Fruit fly (Drosophila melanogaster): ENCODE measurements around the gene sordd2.

sordd2 gene

dm6 chrX:15833957-15834356, 35.0 kb upstream of the sordd2 start:
- TF ChIP-seq Pif1A (GFP tag; optimal IDR thresholded peaks at IDR 0.05), result no peak
- no peak for TF ChIP-seq CG10348 (GFP tag; IDR thresholded peaks at IDR 0.05)
- TF ChIP-seq CG8301 (tag; optimal IDR thresholded peaks at IDR 0.05), result no peak
- no peak for TF ChIP-seq CG9948 (tag; optimal IDR thresholded peaks at IDR 0.05)

- TF ChIP-seq CG32121 (GFP tag; IDR thresholded peaks at IDR 0.05) (no peak), Pif1B (GFP tag; optimal IDR thresholded peaks at IDR 0.05) (no peak), Pif1A (GFP tag; optimal IDR thresholded peaks at IDR 0.05) (no peak), D1 (tag; optimal IDR thresholded peaks at IDR 0.05) (no peak), CG10348 (GFP tag; IDR thresholded peaks at IDR 0.05) (no peak)
These were observed 23.4 kb upstream of the sordd2 start for dm6 chrX:15822363-15822762.

dm6 chrX:15818608-15819184, 19.7 kb upstream of the sordd2 start:
- TF ChIP-seq CG8159 (tag; optimal IDR thresholded peaks at IDR 0.05) (no peak), CG14655 (GFP tag; optimal IDR thresholded peaks at IDR 0.05) (no peak), CG10348 (GFP tag; IDR thresholded peaks at IDR 0.05) (no peak), CG9948 (tag; optimal IDR thresholded peaks at IDR 0.05) (no peak), gl (tag; optimal IDR thresholded peaks at IDR 0.05) (no peak), Pif1B (GFP tag; optimal IDR thresholded peaks at IDR 0.05) (no peak), CG17806 (tag; optimal IDR thresholded peaks at IDR 0.05) (no peak)

DNA sequence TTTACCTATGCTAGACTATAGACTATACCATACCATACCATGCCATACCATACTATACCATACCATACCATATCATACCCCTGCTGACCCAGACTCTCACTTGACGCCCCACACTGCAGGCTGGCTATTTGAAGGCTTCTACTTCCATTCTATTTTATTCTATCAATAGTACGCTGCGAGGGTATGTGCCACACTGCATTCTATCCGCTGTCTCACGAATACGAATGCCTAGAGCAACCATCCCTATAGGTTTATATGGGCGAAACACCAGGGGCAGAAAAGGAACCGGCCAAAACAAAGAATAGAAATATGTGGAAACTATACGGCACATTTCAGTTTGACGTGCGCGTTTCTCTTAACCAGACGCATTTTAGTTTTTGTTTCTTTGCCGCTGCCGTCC, 18.9 kb upstream of the sordd2 start:
- TF ChIP-seq CG4496 (GFP tag; IDR thresholded peaks at IDR 0.05) (no peak), fd96Ca (GFP tag; IDR thresholded peaks at IDR 0.05) (no peak), Pif1B (GFP tag; optimal IDR thresholded peaks at IDR 0.05) (no peak), CG9948 (tag; optimal IDR thresholded peaks at IDR 0.05) (no peak), CG15710 (tag; optimal IDR thresholded peaks at IDR 0.05) (no peak), Ets98B (GFP tag; IDR thresholded peaks at IDR 0.05) (no peak; the same call in 1 of the 2 replicates), Pif1A (GFP tag; optimal IDR thresholded peaks at IDR 0.05) (no peak), rn (GFP tag; IDR thresholded peaks at IDR 0.05) (no peak), Snoo (tag; optimal IDR thresholded peaks at IDR 0.05) (no peak), EcR (GFP tag; optimal IDR thresholded peaks at IDR 0.05) (no peak), CG13204 (GFP tag; optimal IDR thresholded peaks at IDR 0.05) (no peak), gl (tag; optimal IDR thresholded peaks at IDR 0.05) (no peak), CG10348 (GFP tag; IDR thresholded peaks at IDR 0.05) (no peak), CG17806 (tag; optimal IDR thresholded peaks at IDR 0.05) (no peak), CG14655 (GFP tag; optimal IDR thresholded peaks at IDR 0.05) (no peak)

DNA sequence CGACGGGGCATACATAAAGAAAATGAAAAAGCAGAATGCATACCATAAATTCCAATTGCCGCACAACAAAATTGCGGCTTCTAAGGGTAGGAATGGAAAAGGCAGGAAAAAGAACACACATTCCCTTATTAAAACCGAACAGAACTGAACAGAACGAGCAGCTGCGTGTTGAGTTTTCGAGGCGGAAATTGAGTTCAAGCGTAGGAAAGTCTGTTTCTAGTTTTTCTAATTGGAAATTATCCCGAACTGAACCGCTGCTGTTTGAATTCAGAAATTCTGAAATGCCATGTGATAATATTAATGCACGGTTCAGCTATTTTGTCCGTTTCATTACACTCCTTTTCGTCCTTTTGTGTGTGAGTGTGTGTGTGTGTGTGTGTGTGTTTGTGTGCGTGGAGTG, 17.9 kb upstream of the sordd2 start:
- TF ChIP-seq CG14655 (GFP tag; optimal IDR thresholded peaks at IDR 0.05) (no peak), CG17806 (tag; optimal IDR thresholded peaks at IDR 0.05) (no peak), CG4496 (GFP tag; IDR thresholded peaks at IDR 0.05) (no peak), Snoo (tag; optimal IDR thresholded peaks at IDR 0.05) (no peak), CG15710 (tag; optimal IDR thresholded peaks at IDR 0.05) (no peak), D1 (tag; optimal IDR thresholded peaks at IDR 0.05) (no peak), CG34367 (tag; optimal IDR thresholded peaks at IDR 0.05) (no peak), fd96Ca (GFP tag; IDR thresholded peaks at IDR 0.05) (no peak), CG13204 (GFP tag; optimal IDR thresholded peaks at IDR 0.05) (no peak), CG12605 (GFP tag; IDR thresholded peaks at IDR 0.05) (no peak), CG10348 (GFP tag; IDR thresholded peaks at IDR 0.05) (no peak), EcR (GFP tag; optimal IDR thresholded peaks at IDR 0.05) (no peak)

DNA sequence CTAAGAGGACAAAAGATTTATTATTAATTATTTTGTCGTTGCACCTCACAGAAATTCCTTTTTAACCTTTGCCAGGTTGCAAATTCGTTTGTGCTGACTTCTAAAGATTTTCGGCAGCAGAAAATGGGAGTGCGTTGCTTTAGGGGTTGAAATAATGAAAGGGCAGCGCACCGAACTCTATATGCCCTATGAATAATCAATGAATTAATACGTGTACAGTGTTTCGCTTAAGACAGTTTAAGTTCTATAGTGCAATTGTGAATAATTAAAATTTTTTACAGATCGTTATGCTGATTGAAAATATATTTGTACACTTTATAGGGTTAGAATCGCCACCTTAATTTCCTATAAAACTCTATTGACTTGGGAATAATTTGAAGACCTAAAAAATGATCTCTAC, 17.2 kb upstream of the sordd2 start:
- TF ChIP-seq CG13204 (GFP tag; optimal IDR thresholded peaks at IDR 0.05), result no peak
- no peak for TF ChIP-seq CG12605 (GFP tag; IDR thresholded peaks at IDR 0.05)
- no peak for TF ChIP-seq CG4496 (GFP tag; IDR thresholded peaks at IDR 0.05)
- no peak for TF ChIP-seq rn (GFP tag; IDR thresholded peaks at IDR 0.05)
- TF ChIP-seq Pif1B (GFP tag; optimal IDR thresholded peaks at IDR 0.05), result no peak
- no peak for TF ChIP-seq D1 (tag; optimal IDR thresholded peaks at IDR 0.05)
- TF ChIP-seq CG15710 (tag; optimal IDR thresholded peaks at IDR 0.05), result no peak
- TF ChIP-seq CG10348 (GFP tag; IDR thresholded peaks at IDR 0.05), result no peak
- TF ChIP-seq fd96Ca (GFP tag; IDR thresholded peaks at IDR 0.05), result no peak
- TF ChIP-seq Pif1A (GFP tag; optimal IDR thresholded peaks at IDR 0.05), result no peak
- TF ChIP-seq CG8301 (tag; optimal IDR thresholded peaks at IDR 0.05), result no peak
- TF ChIP-seq Ets98B (GFP tag; IDR thresholded peaks at IDR 0.05), result no peak
- no peak for TF ChIP-seq gl (tag; optimal IDR thresholded peaks at IDR 0.05)
- no peak for TF ChIP-seq CG34367 (tag; optimal IDR thresholded peaks at IDR 0.05)
- no peak for TF ChIP-seq EcR (GFP tag; optimal IDR thresholded peaks at IDR 0.05)

DNA sequence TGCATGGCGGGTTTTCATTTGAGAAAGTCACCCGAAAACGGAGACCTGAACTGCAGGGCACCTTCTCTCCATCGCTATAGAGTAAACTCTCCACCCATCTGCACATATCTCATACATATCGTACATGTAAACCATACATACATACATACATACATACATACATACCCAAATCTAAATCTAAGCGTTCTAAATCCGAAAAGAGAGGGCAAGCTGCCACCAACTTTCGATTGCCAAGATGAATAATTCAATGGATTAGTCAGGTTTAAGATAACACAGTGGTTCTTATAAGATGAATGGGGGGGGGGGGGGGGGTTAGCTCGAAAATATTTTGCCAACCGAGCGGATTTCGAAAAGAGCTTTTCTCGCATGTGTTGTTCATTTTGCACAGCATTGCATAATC, 15.5 kb upstream of the sordd2 start:
- TF ChIP-seq Pif1B (GFP tag; optimal IDR thresholded peaks at IDR 0.05), result no peak
- no peak for TF ChIP-seq EcR (GFP tag; optimal IDR thresholded peaks at IDR 0.05)
- TF ChIP-seq CG12605 (GFP tag; IDR thresholded peaks at IDR 0.05), result no peak
- TF ChIP-seq gl (tag; optimal IDR thresholded peaks at IDR 0.05), result no peak
- TF ChIP-seq CG4496 (GFP tag; IDR thresholded peaks at IDR 0.05), result no peak
- no peak for TF ChIP-seq CG9948 (tag; optimal IDR thresholded peaks at IDR 0.05)
- no peak for TF ChIP-seq CG10348 (GFP tag; IDR thresholded peaks at IDR 0.05)
- no peak for TF ChIP-seq Pif1A (GFP tag; optimal IDR thresholded peaks at IDR 0.05)
- no peak for TF ChIP-seq rn (GFP tag; IDR thresholded peaks at IDR 0.05)
- TF ChIP-seq CG32121 (GFP tag; IDR thresholded peaks at IDR 0.05), result no peak
- TF ChIP-seq CG34367 (tag; optimal IDR thresholded peaks at IDR 0.05), result no peak
- no peak for TF ChIP-seq CG17806 (tag; optimal IDR thresholded peaks at IDR 0.05)
- TF ChIP-seq CG14655 (GFP tag; optimal IDR thresholded peaks at IDR 0.05), result no peak
- TF ChIP-seq Snoo (tag; optimal IDR thresholded peaks at IDR 0.05), result no peak
- TF ChIP-seq CG8301 (tag; optimal IDR thresholded peaks at IDR 0.05), result no peak

All from whole organism, pupa.